Fruit fly (Drosophila melanogaster) whole organism, embryonic: ENCODE measurements around the gene mRpL39.

Experiments used
- B-H2 ChIP-seq: fragments of 200-800 bp; sonication (Bioruptor generic); optimal IDR thresholded peaks from 2 replicates; lab custom pipeline; 2018; ENCODE audit warnings: missing biosample characterization, mild to moderate bottlenecking, missing genetic modification characterization
- Bgb ChIP-seq: fragments of 200-800 bp; sonication (Bioruptor generic); IDR thresholded peaks from 2 replicates; pipeline ENCODE4 v1.3.6; 2022; ENCODE audit warnings: missing biosample characterization, missing genetic modification characterization; ENCODE audit not compliant: partially characterized antibody
- CG14710 ChIP-seq: fragments of 200-800 bp; sonication (Bioruptor generic); optimal IDR thresholded peaks from 3 replicates; lab custom pipeline; 2019; ENCODE audit warnings: missing biosample characterization, mild to moderate bottlenecking, missing genetic modification characterization, moderate library complexity
- CG15479 ChIP-seq: fragments of 200-800 bp; sonication (Bioruptor generic); optimal IDR thresholded peaks from 3 replicates; lab custom pipeline; 2019; ENCODE audit warnings: missing biosample characterization, mild to moderate bottlenecking, missing genetic modification characterization, moderate library complexity
- CG2199 ChIP-seq: fragments of 200-800 bp; sonication (Bioruptor generic); IDR thresholded peaks from 3 replicates; pipeline ENCODE4 v1.3.6; 2022; ENCODE audit warnings: missing biosample characterization, missing genetic modification characterization
- CG32532 ChIP-seq: fragments of 200-800 bp; sonication (Bioruptor generic); IDR thresholded peaks from 2 replicates; pipeline ENCODE4 v1.3.6; 2022; ENCODE audit warnings: missing biosample characterization, missing genetic modification characterization
- CG33213 ChIP-seq: fragments of 200-800 bp; sonication (Bioruptor generic); optimal IDR thresholded peaks from 3 replicates; lab custom pipeline; 2016; ENCODE audit warnings: missing biosample characterization, missing genetic modification characterization
- CG4328 ChIP-seq: fragments of 200-800 bp; sonication (Bioruptor generic); optimal IDR thresholded peaks from 3 replicates; lab custom pipeline; 2017; ENCODE audit warnings: missing biosample characterization, missing genetic modification reagents, missing genetic modification characterization
- CG7786 ChIP-seq: fragments of 200-800 bp; sonication (Bioruptor generic); optimal IDR thresholded peaks from 2 replicates; lab custom pipeline; 2016; ENCODE audit warnings: missing biosample characterization, missing genetic modification characterization
- CG7987 ChIP-seq: fragments of 200-800 bp; sonication (Bioruptor generic); optimal IDR thresholded peaks from 2 replicates; lab custom pipeline; 2018; ENCODE audit warnings: missing biosample characterization, mild to moderate bottlenecking, missing genetic modification characterization, moderate library complexity
- CG8290 ChIP-seq, 3 experiments: fragments of 200-800 bp; sonication (Bioruptor generic); optimal IDR thresholded peaks; 2 replicates each; lab custom pipeline; 2016 to 2019; ENCODE audit warnings: missing biosample characterization in 3 of 3, missing genetic modification characterization in 3 of 3, mild to moderate bottlenecking in 2 of 3, moderate library complexity in 1 of 3
- CG9817 ChIP-seq: fragments of 200-800 bp; sonication (Bioruptor generic); optimal IDR thresholded peaks from 2 replicates; lab custom pipeline; 2018; ENCODE audit warnings: missing biosample characterization, mild to moderate bottlenecking, missing genetic modification characterization, moderate library complexity
- D ChIP-seq, 2 experiments: fragments of 200-800 bp in 1 of 2; fragments of >200 bp in 1 of 2; sonication (Bioruptor generic) in 1 of 2; optimal IDR thresholded peaks; 2 replicates in 1 of 2; 3 replicates in 1 of 2; lab custom pipeline; 2017; ENCODE audit warnings: mild to moderate bottlenecking in 1 of 2, missing biosample characterization in 1 of 2, missing genetic modification characterization in 1 of 2, missing genetic modification reagents in 1 of 2
- Jarid2 ChIP-seq: fragments of 200-800 bp; sonication (Bioruptor generic); optimal IDR thresholded peaks from 3 replicates; lab custom pipeline; 2017; ENCODE audit warnings: mild to moderate bottlenecking, missing biosample characterization, missing genetic modification reagents, missing genetic modification characterization
- Kr ChIP-seq: fragments of 200-800 bp; sonication (Bioruptor generic); optimal IDR thresholded peaks from 2 replicates; lab custom pipeline; 2017; ENCODE audit warnings: missing biosample characterization, mild to moderate bottlenecking, missing genetic modification characterization
- Mad ChIP-seq: fragments of 200-800 bp; sonication (Bioruptor generic); optimal IDR thresholded peaks from 2 replicates; lab custom pipeline; 2016; ENCODE audit warnings: missing biosample characterization, missing genetic modification characterization
- Nf-YB ChIP-seq: fragments of 200-800 bp; sonication (Bioruptor generic); optimal IDR thresholded peaks from 3 replicates; lab custom pipeline; 2019; ENCODE audit warnings: missing biosample characterization, mild to moderate bottlenecking, missing genetic modification characterization, moderate library complexity
- Nf-YC ChIP-seq: fragments of 200-800 bp; optimal IDR thresholded peaks from 3 replicates; lab custom pipeline; 2019; ENCODE audit warnings: missing biosample characterization, mild to moderate bottlenecking, missing genetic modification characterization, moderate library complexity
- PHDP ChIP-seq: fragments of 200-800 bp; sonication (Bioruptor generic); optimal IDR thresholded peaks from 3 replicates; lab custom pipeline; 2018; ENCODE audit warnings: missing biosample characterization, mild to moderate bottlenecking, missing genetic modification characterization, moderate library complexity
- Sry-β ChIP-seq: fragments of 200-800 bp; sonication (Bioruptor generic); optimal IDR thresholded peaks from 2 replicates; lab custom pipeline; 2018; ENCODE audit warnings: missing biosample characterization, mild to moderate bottlenecking, missing genetic modification characterization, moderate library complexity
- Stat92E ChIP-seq, 3 experiments: fragments of >200 bp in 2 of 3; fragments of 200-800 bp in 1 of 3; sonication (Bioruptor generic) in 1 of 3; optimal IDR thresholded peaks; 2 replicates each; lab custom pipeline; 2017 to 2019; ENCODE audit warnings: missing biosample characterization in 3 of 3, missing genetic modification characterization in 3 of 3, mild to moderate bottlenecking in 1 of 3, moderate library complexity in 1 of 3
- Trl ChIP-seq, 3 experiments: fragments of >200 bp in 2 of 3; fragments of 200-800 bp in 1 of 3; sonication (Bioruptor generic) in 1 of 3; optimal IDR thresholded peaks; 2 replicates in 1 of 3; 3 replicates in 2 of 3; lab custom pipeline; 2016 to 2017; ENCODE audit warnings: missing biosample characterization in 1 of 3, missing genetic modification characterization in 1 of 3
- cad ChIP-seq: fragments of >200 bp; optimal IDR thresholded peaks from 2 replicates; lab custom pipeline; 2017; ENCODE audit warnings: missing biosample characterization, missing genetic modification characterization
- ems ChIP-seq: fragments of 200-800 bp; sonication (Bioruptor generic); optimal IDR thresholded peaks from 3 replicates; lab custom pipeline; 2016; ENCODE audit warnings: missing biosample characterization, missing genetic modification characterization
- ftz-f1 ChIP-seq: fragments of 200-800 bp; sonication (Bioruptor generic); optimal IDR thresholded peaks from 2 replicates; lab custom pipeline; 2016; ENCODE audit warnings: missing biosample characterization, missing genetic modification characterization
- gfzf ChIP-seq: fragments of 200-800 bp; sonication (Bioruptor generic); optimal IDR thresholded peaks from 2 replicates; lab custom pipeline; 2016; ENCODE audit warnings: missing biosample characterization, mild to moderate bottlenecking, missing genetic modification characterization, moderate library complexity
- grn ChIP-seq: fragments of 200-800 bp; sonication (Bioruptor generic); optimal IDR thresholded peaks from 3 replicates; lab custom pipeline; 2017; ENCODE audit warnings: missing biosample characterization, missing genetic modification characterization
- hth ChIP-seq: fragments of >200 bp; optimal IDR thresholded peaks from 2 replicates; lab custom pipeline; 2017; ENCODE audit warnings: inconsistent platforms
- insv ChIP-seq, 2 experiments: fragments of 200-800 bp; sonication (Bioruptor generic); optimal IDR thresholded peaks; 3 replicates each; lab custom pipeline; 2016 to 2018; ENCODE audit warnings: missing biosample characterization in 2 of 2, missing genetic modification characterization in 2 of 2
- kni ChIP-seq: fragments of 200-800 bp; sonication (Bioruptor generic); optimal IDR thresholded peaks from 3 replicates; lab custom pipeline; 2017; ENCODE audit warnings: mild to moderate bottlenecking, missing biosample characterization, missing genetic modification reagents, missing genetic modification characterization
- lov ChIP-seq, 2 experiments: fragments of 200-800 bp in 1 of 2; fragments of >200 bp in 1 of 2; sonication (Bioruptor generic) in 1 of 2; IDR thresholded peaks in 1 of 2; optimal IDR thresholded peaks in 1 of 2; 2 replicates in 1 of 2; 3 replicates in 1 of 2; pipeline versions ENCODE4 v1.3.6 to Lab custom; 2017 to 2022; ENCODE audit warnings: missing biosample characterization in 1 of 2, missing genetic modification characterization in 1 of 2
- otp ChIP-seq: fragments of 200-800 bp; sonication (Bioruptor generic); IDR thresholded peaks from 3 replicates; pipeline ENCODE4, ENCODE4 v1.3.6; 2022; ENCODE audit warnings: missing biosample characterization, missing genetic modification characterization
- p53 ChIP-seq: fragments of 200-800 bp; sonication (Bioruptor generic); optimal IDR thresholded peaks from 2 replicates; lab custom pipeline; 2016; ENCODE audit warnings: missing biosample characterization, missing genetic modification characterization
- pan ChIP-seq, 4 experiments: fragments of >200 bp in 3 of 4; fragments of 200-800 bp in 1 of 4; sonication (Bioruptor generic) in 1 of 4; optimal IDR thresholded peaks in 3 of 4; IDR thresholded peaks in 1 of 4; 2 replicates each; pipeline versions ENCODE4 v1.3.6 to Lab custom; 2017 to 2022; ENCODE audit warnings: missing biosample characterization in 2 of 4, missing genetic modification characterization in 2 of 4, mixed read lengths in 1 of 4
- pros ChIP-seq: fragments of 200-800 bp; sonication (Bioruptor generic); optimal IDR thresholded peaks from 3 replicates; lab custom pipeline; 2019; ENCODE audit warnings: missing biosample characterization, mild to moderate bottlenecking, missing genetic modification characterization, moderate library complexity
- sens ChIP-seq: fragments of 200-800 bp; sonication (Bioruptor generic); peaks from one replicate; lab custom pipeline; 2016; ENCODE audit warnings: missing biosample characterization, missing genetic modification characterization
- tll ChIP-seq, 2 experiments: fragments of 200-800 bp in 1 of 2; fragments of >200 bp in 1 of 2; sonication (Bioruptor generic) in 1 of 2; optimal IDR thresholded peaks; 2 replicates each; lab custom pipeline; 2017 to 2019; ENCODE audit warnings: missing biosample characterization in 2 of 2, missing genetic modification characterization in 2 of 2, mild to moderate bottlenecking in 1 of 2, moderate library complexity in 1 of 2
- twi ChIP-seq: fragments of 200-800 bp; optimal IDR thresholded peaks from 2 replicates; lab custom pipeline; 2019; ENCODE audit warnings: missing biosample characterization, mild to moderate bottlenecking, missing genetic modification characterization, moderate library complexity
- wor ChIP-seq: fragments of 200-800 bp; sonication (Bioruptor generic); IDR thresholded peaks from 2 replicates; pipeline ENCODE4 v1.3.6; 2022; ENCODE audit warnings: missing biosample characterization, missing genetic modification characterization
- zen ChIP-seq: fragments of 200-800 bp; sonication (Bioruptor generic); optimal IDR thresholded peaks from 3 replicates; lab custom pipeline; 2018; ENCODE audit warnings: missing biosample characterization, mild to moderate bottlenecking, missing genetic modification characterization, moderate library complexity
- zf30C ChIP-seq: fragments of 200-800 bp; sonication (Bioruptor generic); optimal IDR thresholded peaks from 3 replicates; lab custom pipeline; 2018; ENCODE audit warnings: missing biosample characterization, mild to moderate bottlenecking, missing genetic modification characterization

Gene mRpL39

dm6 chr3L:14969171-14969570 lies 30.3 kb downstream of the mRpL39 start, which contains the start of gene Tom (continued):
- TF ChIP-seq lov (optimal IDR thresholded peaks at IDR 0.05; lab: Kevin White, UChicago) (no peak), lov (GFP tag; IDR thresholded peaks at IDR 0.05; lab: Robert Waterston, UW) (no peak), CG32532 (GFP tag; lab: Robert Waterston, UW) (no peak), Jarid2 (GFP tag; lab: Kevin White, UChicago) (peak; percentile 67), Stat92E (GFP tag; optimal IDR thresholded peaks at IDR 0.05; lab: Kevin White, UChicago) (peak in 1 of 3 experiments; percentile 1), CG14710 (tag; lab: Kevin White, UChicago) (no peak), Nf-YC (tag; lab: Kevin White, UChicago) (peak; percentile 93), CG8290 (GFP tag; optimal IDR thresholded peaks at IDR 0.05; lab: Kevin White, UChicago) (no peak), CG8290 (tag; optimal IDR thresholded peaks at IDR 0.05; lab: Kevin White, UChicago) (peak in 1 of 2 experiments; percentile 6), CG33213 (GFP tag; lab: Kevin White, UChicago) (peak; percentile 40), otp (GFP tag; lab: Robert Waterston, UW) (no peak), ftz-f1 (GFP tag; lab: Kevin White, UChicago) (no peak), sens (GFP tag; lab: Kevin White, UChicago) (peak; percentile 65), Sry-β (GFP tag; lab: Kevin White, UChicago) (no peak), ems (GFP tag; lab: Kevin White, UChicago) (peak; percentile 23)
- TF ChIP-seq, all 482 proteins: peak for 37

DNA sequence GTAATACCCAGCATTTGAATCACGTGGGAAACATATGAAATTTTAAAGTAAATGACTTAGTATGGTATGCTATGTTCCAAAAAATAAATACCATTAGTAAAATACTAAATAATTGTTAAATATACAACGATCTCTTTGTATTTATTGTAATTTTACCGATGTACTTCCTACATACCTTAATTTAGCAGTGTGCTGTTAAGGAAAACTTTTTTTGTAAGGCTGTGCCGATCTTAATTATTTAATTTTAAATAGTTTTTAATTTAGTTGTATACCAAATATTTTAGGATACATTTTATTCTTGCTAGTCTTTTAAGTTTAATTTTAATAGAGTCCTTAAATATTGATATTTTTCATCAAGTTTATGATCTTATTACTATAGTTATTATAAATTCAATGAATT lies 30.9 kb downstream of the mRpL39 start:
- TF ChIP-seq B-H2 (GFP tag; lab: Kevin White, UChicago) (no peak), pan (optimal IDR thresholded peaks at IDR 0.05; lab: Kevin White, UChicago) (peak in 1 of 2 experiments; percentile 77), pan (GFP tag; optimal IDR thresholded peaks at IDR 0.05 in 1 of 2, IDR thresholded peaks at IDR 0.05 in 1 of 2) (no peak)
- TF ChIP-seq, all 482 proteins: peak for 1

DNA sequence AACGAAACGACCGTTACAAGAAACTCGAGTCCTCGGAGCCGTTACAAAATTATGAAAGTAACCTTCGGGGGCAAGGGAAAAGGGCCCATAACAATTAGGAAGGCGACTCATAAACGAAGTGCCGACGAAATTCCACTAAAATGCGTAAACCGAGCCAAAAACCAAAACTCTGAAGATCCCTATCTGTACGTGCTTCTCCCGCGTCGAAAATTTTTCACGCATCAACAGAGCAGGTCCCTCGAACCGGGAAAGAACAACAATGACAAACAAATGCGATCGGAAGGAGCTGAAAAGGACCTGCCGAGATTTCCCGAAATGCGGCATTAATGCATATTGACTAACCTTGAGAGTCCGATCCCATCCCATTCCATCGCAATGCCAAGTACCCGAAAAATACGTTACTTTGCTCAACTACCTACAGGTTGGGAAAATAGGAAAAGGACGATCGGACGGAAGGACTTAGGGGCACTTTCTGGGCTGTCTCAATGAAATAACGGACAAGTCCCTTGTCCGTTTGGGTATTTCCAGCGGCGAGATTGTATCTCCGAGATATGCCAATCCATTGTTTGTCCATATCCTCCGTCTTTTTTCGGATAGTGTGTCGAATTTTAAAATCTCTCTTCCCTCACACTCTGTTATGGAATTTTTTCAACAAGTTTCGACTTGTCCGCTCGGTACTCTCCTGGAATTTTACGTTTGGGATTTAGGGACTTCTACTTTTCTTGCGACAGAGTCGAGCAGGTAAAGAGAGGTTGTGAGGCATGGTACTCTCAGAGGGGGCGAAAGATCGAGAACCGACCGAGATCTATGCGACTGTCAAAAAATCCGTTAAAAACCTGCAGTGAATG lies 31.6 kb downstream of the mRpL39 start:
- TF ChIP-seq p53 (GFP tag; lab: Kevin White, UChicago) (peak; percentile 100), Stat92E (GFP tag; optimal IDR thresholded peaks at IDR 0.05; lab: Kevin White, UChicago) (peak in 1 of 3 experiments; percentile 1), gfzf (GFP tag; lab: Kevin White, UChicago) (no peak), kni (peak; percentile 88), CG4328 (GFP tag; lab: Kevin White, UChicago) (no peak), grn (peak; percentile 67), D (optimal IDR thresholded peaks at IDR 0.05; lab: Kevin White, UChicago) (peak; percentile 92), D (GFP tag; optimal IDR thresholded peaks at IDR 0.05; lab: Kevin White, UChicago) (peak; percentile 2), Trl (optimal IDR thresholded peaks at IDR 0.05; lab: Kevin White, UChicago) (peak in 1 of 2 experiments; percentile 52), Trl (GFP tag; optimal IDR thresholded peaks at IDR 0.05; lab: Kevin White, UChicago) (no peak), wor (GFP tag; lab: Robert Waterston, UW) (no peak), Mad (GFP tag; lab: Kevin White, UChicago) (no peak), Nf-YB (GFP tag; lab: Kevin White, UChicago) (peak; percentile 33), zen (tag; lab: Kevin White, UChicago) (peak; percentile 97), Kr (GFP tag; lab: Kevin White, UChicago) (peak; percentile 8), insv (GFP tag; optimal IDR thresholded peaks at IDR 0.05; lab: Kevin White, UChicago) (peak in 1 of 2 experiments; percentile 60), pros (GFP tag; lab: Kevin White, UChicago) (peak; percentile 62), CG15479 (GFP tag; lab: Kevin White, UChicago) (peak; percentile 100), PHDP (tag; lab: Kevin White, UChicago) (no peak), tll (GFP tag; optimal IDR thresholded peaks at IDR 0.05; lab: Kevin White, UChicago) (peak in 1 of 2 experiments; percentile 88), zf30C (GFP tag; lab: Kevin White, UChicago) (peak; percentile 0), Bgb (GFP tag; lab: Robert Waterston, UW) (no peak), CG2199 (GFP tag; lab: Robert Waterston, UW) (peak; percentile 57; the same call in 2 of the 3 replicates), CG9817 (tag; lab: Kevin White, UChicago) (no peak), cad (GFP tag; lab: Kevin White, UChicago) (peak; percentile 41), CG7786 (no peak), CG7987 (no peak), twi (tag; lab: Kevin White, UChicago) (peak; percentile 66), hth (lab: Kevin White, UChicago) (peak; percentile 31)
